Worm (Caenorhabditis elegans) whole organism, L2 larva: ENCODE data around the gene T05A7.11.
A peak's percentile ranks its signal among the peaks of the same experiment; 100 is the strongest.

Experiments used
- C34F6.9 ChIP-seq: fragments of 150-350 bp; optimal IDR thresholded peaks from 2 replicates; lab custom pipeline; 2014; ENCODE audit warnings: missing biosample characterization, missing genetic modification characterization
- F13H6.1 ChIP-seq: sonication (generic microtip); optimal IDR thresholded peaks from 2 replicates; lab custom pipeline; 2016; ENCODE audit warnings: missing genetic modification characterization, missing compliant biosample characterization
- R02D3.7 ChIP-seq: fragments of 150-350 bp; optimal IDR thresholded peaks from 2 replicates; lab custom pipeline; 2014; ENCODE audit warnings: missing biosample characterization, missing genetic modification characterization
- Y55F3AM.14 ChIP-seq: fragments of 200-800 bp; sonication (Bioruptor generic); optimal IDR thresholded peaks from 2 replicates; lab custom pipeline; 2018; ENCODE audit warnings: mild to moderate bottlenecking, missing genetic modification characterization, missing compliant biosample characterization
- ZK546.5 ChIP-seq: sonication (generic microtip); optimal IDR thresholded peaks from 2 replicates; lab custom pipeline; 2017; ENCODE audit warnings: missing biosample characterization, missing genetic modification characterization
- alr-1 ChIP-seq: fragments of 150-350 bp; optimal IDR thresholded peaks from 2 replicates; lab custom pipeline; 2014; ENCODE audit warnings: missing biosample characterization, missing genetic modification characterization
- aly-2 ChIP-seq: fragments of 150-350 bp; optimal IDR thresholded peaks from 2 replicates; lab custom pipeline; 2014; ENCODE audit warnings: missing biosample characterization, missing genetic modification characterization
- ama-1 ChIP-seq: fragments of 150-350 bp; optimal IDR thresholded peaks from 2 replicates; lab custom pipeline; 2018; ENCODE audit warnings: inconsistent platforms
- blmp-1 ChIP-seq: sonication (generic microtip); optimal IDR thresholded peaks from 2 replicates; lab custom pipeline; 2017; ENCODE audit warnings: missing genetic modification characterization, mild to moderate bottlenecking, missing compliant biosample characterization, antibody characterized with exemption, moderate library complexity; ENCODE audit not compliant: insufficient read depth
- ceh-16 ChIP-seq: fragments of 150-350 bp; optimal IDR thresholded peaks from 2 replicates; lab custom pipeline; 2014; ENCODE audit warnings: missing biosample characterization, missing genetic modification characterization
- ceh-82 ChIP-seq: fragments of 150-350 bp; optimal IDR thresholded peaks from 2 replicates; lab custom pipeline; 2014; ENCODE audit warnings: missing biosample characterization, missing genetic modification characterization
- dmd-4 ChIP-seq: sonication (generic microtip); optimal IDR thresholded peaks from 2 replicates; lab custom pipeline; 2017; ENCODE audit warnings: missing biosample characterization, missing genetic modification characterization
- egl-27 ChIP-seq: sonication (generic microtip); optimal IDR thresholded peaks from 3 replicates; lab custom pipeline; 2017; ENCODE audit warnings: missing biosample characterization, missing genetic modification reagents, missing genetic modification characterization
- elt-1 ChIP-seq: fragments of 150-350 bp; optimal IDR thresholded peaks from 2 replicates; lab custom pipeline; 2014; ENCODE audit warnings: missing biosample characterization, missing genetic modification characterization
- elt-3 ChIP-seq: sonication (generic microtip); optimal IDR thresholded peaks from 2 replicates; lab custom pipeline; 2017; ENCODE audit warnings: missing biosample characterization, missing genetic modification characterization
- fos-1 ChIP-seq: fragments of 150-350 bp; optimal IDR thresholded peaks from 2 replicates; lab custom pipeline; 2014; ENCODE audit warnings: missing biosample characterization, missing genetic modification characterization
- gmeb-1 ChIP-seq: fragments of 150-350 bp; optimal IDR thresholded peaks from 2 replicates; lab custom pipeline; 2014; ENCODE audit warnings: missing biosample characterization, missing genetic modification characterization
- lin-11 ChIP-seq: fragments of 150-350 bp; sonication (generic microtip); optimal IDR thresholded peaks from 2 replicates; lab custom pipeline; 2014; ENCODE audit warnings: missing biosample characterization, missing genetic modification characterization, inconsistent platforms, mixed read lengths
- lin-39 ChIP-seq: fragments of 150-350 bp; optimal IDR thresholded peaks from 2 replicates; lab custom pipeline; 2014; ENCODE audit warnings: missing biosample characterization, missing genetic modification reagents, missing genetic modification characterization
- lsy-2 ChIP-seq, 2 experiments: fragments of 150-350 bp in 1 of 2; sonication (generic microtip) in 1 of 2; optimal IDR thresholded peaks; 2 replicates each; lab custom pipeline; 2014 to 2017; ENCODE audit warnings: missing biosample characterization in 2 of 2, missing genetic modification characterization in 2 of 2
- mab-5 ChIP-seq: fragments of 150-350 bp; optimal IDR thresholded peaks from 2 replicates; lab custom pipeline; 2014; ENCODE audit warnings: missing biosample characterization, missing genetic modification characterization
- mbf-1 ChIP-seq: sonication (generic microtip); optimal IDR thresholded peaks from 2 replicates; lab custom pipeline; 2017; ENCODE audit warnings: missing biosample characterization, missing genetic modification characterization
- mdl-1 ChIP-seq, 2 experiments: fragments of 150-350 bp in 1 of 2; sonication (generic microtip) in 1 of 2; optimal IDR thresholded peaks; 2 replicates each; lab custom pipeline; 2017; ENCODE audit warnings: missing biosample characterization in 2 of 2, missing genetic modification characterization in 2 of 2
- nhr-10 ChIP-seq: sonication (generic microtip); optimal IDR thresholded peaks from 2 replicates; lab custom pipeline; 2017; ENCODE audit warnings: missing biosample characterization, missing genetic modification characterization
- nhr-11 ChIP-seq: fragments of 150-350 bp; optimal IDR thresholded peaks from 2 replicates; lab custom pipeline; 2014; ENCODE audit warnings: missing biosample characterization, missing genetic modification characterization
- nhr-12 ChIP-seq: fragments of 150-350 bp; optimal IDR thresholded peaks from 2 replicates; lab custom pipeline; 2014; ENCODE audit warnings: missing biosample characterization, missing genetic modification characterization
- nhr-21 ChIP-seq: fragments of 150-350 bp; optimal IDR thresholded peaks from 2 replicates; lab custom pipeline; 2014; ENCODE audit warnings: missing biosample characterization, missing genetic modification characterization
- nhr-23 ChIP-seq: fragments of 150-350 bp; optimal IDR thresholded peaks from 2 replicates; lab custom pipeline; 2014; ENCODE audit warnings: missing biosample characterization, missing genetic modification reagents, missing genetic modification characterization
- nhr-237 ChIP-seq: fragments of 150-350 bp; optimal IDR thresholded peaks from 2 replicates; lab custom pipeline; 2014; ENCODE audit warnings: missing biosample characterization, missing genetic modification characterization
- nhr-25 ChIP-seq: fragments of 150-350 bp; sonication (generic microtip); optimal IDR thresholded peaks from 3 replicates; lab custom pipeline; 2014; ENCODE audit warnings: missing biosample characterization, missing genetic modification characterization
- nhr-6 ChIP-seq: fragments of 150-350 bp; optimal IDR thresholded peaks from 2 replicates; lab custom pipeline; 2014; ENCODE audit warnings: missing biosample characterization, missing genetic modification characterization
- nhr-77 ChIP-seq: fragments of 150-350 bp; optimal IDR thresholded peaks from 2 replicates; lab custom pipeline; 2014; ENCODE audit warnings: missing biosample characterization, missing genetic modification characterization
- peb-1 ChIP-seq: fragments of 150-350 bp; optimal IDR thresholded peaks from 2 replicates; lab custom pipeline; 2014; ENCODE audit warnings: missing biosample characterization, missing genetic modification characterization
- sem-4 ChIP-seq: fragments of 150-350 bp; optimal IDR thresholded peaks from 2 replicates; lab custom pipeline; 2014; ENCODE audit warnings: missing biosample characterization, missing genetic modification reagents, missing genetic modification characterization
- skn-1 ChIP-seq: sonication (generic microtip); optimal IDR thresholded peaks from 2 replicates; lab custom pipeline; 2017; ENCODE audit warnings: missing biosample characterization, missing genetic modification characterization
- sma-3 ChIP-seq: sonication (generic microtip); optimal IDR thresholded peaks from 2 replicates; lab custom pipeline; 2016; ENCODE audit warnings: missing genetic modification reagents, missing genetic modification characterization, missing compliant biosample characterization
- sma-9 ChIP-seq, 2 experiments: fragments of 150-350 bp in 1 of 2; sonication (generic microtip) in 1 of 2; optimal IDR thresholded peaks; 2 replicates each; lab custom pipeline; 2014 to 2016; ENCODE audit warnings: missing genetic modification characterization in 2 of 2, mild to moderate bottlenecking in 1 of 2, missing biosample characterization in 1 of 2, missing compliant biosample characterization in 1 of 2, missing genetic modification reagents in 1 of 2, moderate library complexity in 1 of 2
- snpc-4 ChIP-seq: fragments of 150-350 bp; optimal IDR thresholded peaks from 2 replicates; lab custom pipeline; 2014; ENCODE audit warnings: missing biosample characterization, missing genetic modification characterization
- unc-39 ChIP-seq: fragments of 150-350 bp; optimal IDR thresholded peaks from 2 replicates; lab custom pipeline; 2014; ENCODE audit warnings: missing biosample characterization, missing genetic modification characterization
- unc-55 ChIP-seq: fragments of 150-350 bp; sonication (generic microtip); optimal IDR thresholded peaks from 3 replicates; lab custom pipeline; 2014; ENCODE audit warnings: missing biosample characterization, missing genetic modification reagents, missing genetic modification characterization
- unc-62 ChIP-seq: fragments of 150-350 bp; optimal IDR thresholded peaks from 2 replicates; lab custom pipeline; 2014; ENCODE audit warnings: missing biosample characterization, missing genetic modification reagents, missing genetic modification characterization
- zag-1 ChIP-seq: fragments of 150-350 bp; optimal IDR thresholded peaks from 2 replicates; lab custom pipeline; 2014; ENCODE audit warnings: missing biosample characterization, missing genetic modification characterization
- ztf-1 ChIP-seq: fragments of 200-800 bp; sonication (Bioruptor generic); conservative IDR thresholded peaks from 2 replicates; pipeline ENCODE4 v1.3.6; 2022; ENCODE audit warnings: missing genetic modification characterization, missing compliant biosample characterization
- ztf-4 ChIP-seq: fragments of 150-350 bp; optimal IDR thresholded peaks from 2 replicates; lab custom pipeline; 2014; ENCODE audit warnings: missing biosample characterization, missing genetic modification characterization

Gene T05A7.11

DNA sequence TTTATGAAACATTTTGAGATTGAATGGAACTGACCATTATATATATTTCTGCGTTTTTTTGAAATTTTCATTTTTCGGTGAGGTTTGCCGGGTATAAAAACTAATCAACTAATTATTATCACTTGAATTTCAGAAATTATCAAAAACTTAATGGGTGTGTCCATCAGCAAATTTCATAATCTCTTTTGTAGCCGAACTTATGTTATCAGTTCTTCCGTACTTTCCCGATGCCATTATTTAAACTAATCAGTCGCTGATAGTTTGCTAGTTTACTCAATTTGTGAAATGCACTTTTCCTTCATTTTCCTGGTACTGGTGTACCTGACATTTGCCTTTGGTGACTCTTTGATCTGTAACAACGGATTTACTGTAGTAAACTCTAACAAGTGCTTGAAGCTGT lies 8.9 kb upstream of the T05A7.11 start:
- TF ChIP-seq nhr-25 (tag; lab: Kevin White, UChicago) (no peak), sma-9 (GFP tag; optimal IDR thresholded peaks at IDR 0.05; lab: Kevin White, UChicago) (peak; percentile 77), sma-9 (tag; optimal IDR thresholded peaks at IDR 0.05; lab: Kevin White, UChicago) (no peak), unc-39 (tag; lab: Kevin White, UChicago) (no peak), fos-1 (peak; percentile 96), aly-2 (tag; lab: Kevin White, UChicago) (no peak)

DNA sequence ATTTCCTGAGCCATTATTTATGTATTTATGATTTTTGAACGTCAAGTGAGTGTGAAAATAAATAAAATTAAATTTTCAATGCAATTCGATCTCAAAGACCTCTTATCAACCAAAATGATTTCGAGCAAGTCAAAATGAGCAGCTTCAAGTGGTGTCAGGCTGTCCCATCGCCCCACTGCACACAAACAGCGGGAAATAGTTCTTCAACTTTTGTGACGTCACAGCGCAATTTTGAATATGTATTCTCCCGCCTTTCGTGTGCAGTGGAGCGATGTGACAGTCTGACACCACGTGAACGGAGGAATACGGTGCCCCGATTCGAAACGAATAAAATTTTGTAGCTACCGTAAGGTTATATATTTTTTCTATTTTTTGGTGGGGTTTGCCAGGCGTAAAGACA lies 8.4 kb upstream of the T05A7.11 start:
- TF ChIP-seq elt-1 (tag; lab: Kevin White, UChicago) (no peak), unc-55 (GFP tag; lab: Kevin White, UChicago) (no peak), nhr-21 (tag; lab: Kevin White, UChicago) (no peak), skn-1 (tag; lab: Kevin White, UChicago) (no peak), nhr-25 (tag; lab: Kevin White, UChicago) (no peak), snpc-4 (tag; lab: Kevin White, UChicago) (no peak), blmp-1 (tag; lab: Kevin White, UChicago) (no peak), ceh-82 (tag; lab: Kevin White, UChicago) (no peak)

DNA sequence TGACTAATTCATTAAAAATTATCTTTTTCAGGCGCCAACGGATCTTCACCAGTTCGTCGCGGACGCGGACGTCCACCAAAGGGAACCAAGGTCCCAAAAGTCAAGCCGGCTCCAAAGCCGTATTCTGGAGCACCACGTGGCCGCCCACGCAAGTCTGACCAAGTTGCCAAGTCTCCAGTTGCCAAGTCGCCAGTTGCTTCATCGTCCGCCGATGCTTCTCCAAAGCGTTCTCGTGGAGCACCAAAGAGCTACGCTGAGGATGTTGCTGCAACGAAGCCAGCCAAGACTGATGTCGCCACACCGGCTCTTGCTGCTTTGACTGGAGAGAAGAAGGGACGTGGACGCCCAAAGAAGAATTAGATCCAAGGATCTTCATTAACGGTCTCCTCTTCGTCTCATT lies 8.0 kb upstream of the T05A7.11 start:
- TF ChIP-seq peb-1 (no peak), fos-1 (no peak), nhr-21 (tag; lab: Kevin White, UChicago) (no peak), unc-62 (GFP tag; lab: Kevin White, UChicago) (no peak), nhr-237 (no peak), zag-1 (tag; lab: Kevin White, UChicago) (no peak), nhr-25 (tag; lab: Kevin White, UChicago) (no peak), dmd-4 (tag; lab: Kevin White, UChicago) (no peak), nhr-6 (tag; lab: Kevin White, UChicago) (no peak), nhr-23 (tag; lab: Kevin White, UChicago) (no peak), alr-1 (tag; lab: Kevin White, UChicago) (no peak), nhr-10 (tag; lab: Kevin White, UChicago) (no peak), mdl-1 (tag; optimal IDR thresholded peaks at IDR 0.05; lab: Kevin White, UChicago) (no peak), elt-1 (tag; lab: Kevin White, UChicago) (no peak), blmp-1 (tag; lab: Kevin White, UChicago) (no peak), F13H6.1 (tag; lab: Kevin White, UChicago) (no peak), ceh-82 (tag; lab: Kevin White, UChicago) (no peak)

DNA sequence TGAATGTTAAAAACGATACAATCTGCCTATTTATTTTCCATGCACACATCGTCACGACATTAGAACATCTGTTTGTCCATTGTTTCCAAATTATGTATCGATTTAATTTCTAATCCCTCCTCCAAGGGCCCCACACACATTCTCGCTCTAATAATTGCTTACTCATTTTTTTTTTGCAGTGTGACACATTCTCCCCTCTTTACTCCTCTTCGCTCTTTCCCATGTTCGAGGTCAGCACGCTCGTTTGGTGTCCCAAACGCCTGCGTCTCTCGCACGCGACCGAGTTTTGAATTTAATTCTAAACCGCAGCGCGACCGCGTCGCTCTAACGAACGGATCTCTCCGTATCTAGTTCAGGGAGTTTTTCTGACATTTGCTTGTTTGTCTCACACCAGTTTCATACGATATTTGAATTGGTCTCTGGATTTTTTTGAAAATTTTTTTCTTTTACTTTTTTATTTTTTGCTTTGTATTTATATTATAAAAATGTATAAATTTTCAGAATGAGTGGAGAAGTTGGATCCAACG lies 7.4 kb upstream of the T05A7.11 start, which contains the start of the genes clec-140 and hmg-11:
Gene clec-140, plus strand, starts transcription at position 477 of the 527 bp plus-strand sequence.
Gene hmg-11, plus strand, starts transcription at position 502 of the 527 bp plus-strand sequence.
- TF ChIP-seq gmeb-1 (tag; lab: Kevin White, UChicago) = no peak
- TF ChIP-seq fos-1 = peak; percentile 94
- no peak for TF ChIP-seq skn-1 (tag; lab: Kevin White, UChicago)
- no peak for TF ChIP-seq nhr-237
- no peak for TF ChIP-seq ztf-1
- TF ChIP-seq ceh-82 (tag; lab: Kevin White, UChicago) = no peak
- TF ChIP-seq nhr-21 (tag; lab: Kevin White, UChicago) = no peak
- TF ChIP-seq elt-1 (tag; lab: Kevin White, UChicago) = no peak
- TF ChIP-seq sem-4 (tag; lab: Kevin White, UChicago) = no peak
- TF ChIP-seq C34F6.9 (tag; lab: Kevin White, UChicago) = peak; percentile 80
- no peak for TF ChIP-seq elt-3 (tag; lab: Kevin White, UChicago)
- no peak for TF ChIP-seq lin-39 (tag; lab: Kevin White, UChicago)
- no peak for TF ChIP-seq mbf-1 (tag; lab: Kevin White, UChicago)
- TF ChIP-seq nhr-10 (tag; lab: Kevin White, UChicago) = no peak
- no peak for TF ChIP-seq nhr-23 (tag; lab: Kevin White, UChicago)
- no peak for TF ChIP-seq dmd-4 (tag; lab: Kevin White, UChicago)
- no peak for TF ChIP-seq ceh-16 (tag; lab: Kevin White, UChicago)
- peak; percentile 42 for TF ChIP-seq zag-1 (tag; lab: Kevin White, UChicago)
- no peak for TF ChIP-seq nhr-11
- no peak for TF ChIP-seq nhr-12
- no peak for TF ChIP-seq lin-11 (tag; lab: Kevin White, UChicago)
- peak; percentile 26 for TF ChIP-seq sma-3 (GFP tag; lab: Kevin White, UChicago)
- no peak for TF ChIP-seq F13H6.1 (tag; lab: Kevin White, UChicago)
- TF ChIP-seq Y55F3AM.14 = no peak
- TF ChIP-seq lsy-2 (tag; optimal IDR thresholded peaks at IDR 0.05; lab: Kevin White, UChicago) = no peak
- no peak for TF ChIP-seq alr-1 (tag; lab: Kevin White, UChicago)
- no peak for TF ChIP-seq blmp-1 (tag; lab: Kevin White, UChicago)
- TF ChIP-seq R02D3.7 (tag; lab: Kevin White, UChicago) = no peak
- no peak for TF ChIP-seq nhr-77 (tag; lab: Kevin White, UChicago)
- no peak for TF ChIP-seq ama-1 (lab: Kevin White, UChicago)
- no peak for TF ChIP-seq ztf-4
- TF ChIP-seq unc-39 (tag; lab: Kevin White, UChicago) = no peak
- TF ChIP-seq nhr-25 (tag; lab: Kevin White, UChicago) = no peak
- no peak for TF ChIP-seq ZK546.5 (tag; lab: Kevin White, UChicago)
- peak; percentile 26 for TF ChIP-seq egl-27
- TF ChIP-seq sma-9 (GFP tag; optimal IDR thresholded peaks at IDR 0.05; lab: Kevin White, UChicago) = no peak
- TF ChIP-seq sma-9 (tag; optimal IDR thresholded peaks at IDR 0.05; lab: Kevin White, UChicago) = no peak
- no peak for TF ChIP-seq mab-5 (tag; lab: Kevin White, UChicago)
